Worm (Caenorhabditis elegans): ENCODE data around the gene C26B2.8.
A peak's percentile ranks its signal among the peaks of the same experiment; 100 is the strongest.

- TF ChIP-seq jun-1 (tag; optimal IDR thresholded peaks at IDR 0.05), result peak; percentile 19
- TF ChIP-seq nhr-77 (tag; optimal IDR thresholded peaks at IDR 0.05), result no peak
- no peak for TF ChIP-seq aly-2 (tag; optimal IDR thresholded peaks at IDR 0.05)
- TF ChIP-seq sea-2 (GFP tag; optimal IDR thresholded peaks at IDR 0.05), result no peak
- TF ChIP-seq elt-1 (tag; optimal IDR thresholded peaks at IDR 0.05), result no peak
- TF ChIP-seq unc-62 (GFP tag; optimal IDR thresholded peaks at IDR 0.05), result no peak
These were observed 12.4 kb downstream of the C26B2.8 start for ce11 chrIV:8026361-8026760.
